Worm (Caenorhabditis elegans) whole organism, L1 larva: Measurements from ENCODE around the gene ceh-93.

Source experiments
- C04F5.9 ChIP-seq: sonication (generic microtip); optimal IDR thresholded peaks from 2 replicates; lab custom pipeline; 2016; ENCODE audit warnings: missing genetic modification characterization, missing compliant biosample characterization
- C34B4.2 ChIP-seq: sonication (generic microtip); optimal IDR thresholded peaks from 2 replicates; lab custom pipeline; 2017; ENCODE audit warnings: mild to moderate bottlenecking, missing genetic modification characterization, missing compliant biosample characterization
- Y116A8C.19 ChIP-seq: sonication (generic microtip); optimal IDR thresholded peaks from 2 replicates; lab custom pipeline; 2016; ENCODE audit warnings: missing compliant biosample characterization, missing genetic modification characterization, borderline replicate concordance
- aly-2 ChIP-seq: fragments of 150-350 bp; optimal IDR thresholded peaks from 2 replicates; lab custom pipeline; 2014; ENCODE audit warnings: missing biosample characterization, missing genetic modification characterization
- ama-1 ChIP-seq: fragments of 150-350 bp; optimal IDR thresholded peaks from 2 replicates; lab custom pipeline; 2014
- blmp-1 ChIP-seq: fragments of 150-350 bp; optimal IDR thresholded peaks from 2 replicates; lab custom pipeline; 2014; ENCODE audit warnings: missing biosample characterization, missing genetic modification characterization
- ceh-8 ChIP-seq: fragments of 200-800 bp; sonication (Bioruptor generic); optimal IDR thresholded peaks from 2 replicates; lab custom pipeline; 2018; ENCODE audit warnings: mild to moderate bottlenecking, missing genetic modification characterization, moderate library complexity, missing compliant biosample characterization
- ceh-88 ChIP-seq: fragments of 200-800 bp; sonication (Bioruptor generic); IDR thresholded peaks from 2 replicates; pipeline ENCODE4 v1.3.6; 2022; ENCODE audit warnings: missing genetic modification characterization, missing compliant biosample characterization
- ceh-90 ChIP-seq: sonication (generic microtip); optimal IDR thresholded peaks from 2 replicates; lab custom pipeline; 2016; ENCODE audit warnings: missing genetic modification characterization, missing compliant biosample characterization
- dsc-1 ChIP-seq: sonication (generic microtip); optimal IDR thresholded peaks from 2 replicates; lab custom pipeline; 2016; ENCODE audit warnings: mild to moderate bottlenecking, missing genetic modification characterization, missing compliant biosample characterization
- efl-1 ChIP-seq, 4 experiments: fragments of 150-350 bp; optimal IDR thresholded peaks in 3 of 4; peaks in 1 of 4; 1 replicate in 1 of 4; 2 replicates in 3 of 4; lab custom pipeline; 2014; ENCODE audit warnings: missing biosample characterization in 2 of 4, missing genetic modification characterization in 2 of 4, missing genetic modification reagents in 2 of 4
- egl-13 ChIP-seq: sonication (generic microtip); optimal IDR thresholded peaks from 2 replicates; lab custom pipeline; 2016; ENCODE audit warnings: missing genotype, missing genetic modification reagents, missing genetic modification characterization, missing compliant biosample characterization
- elt-2 ChIP-seq: sonication (generic microtip); optimal IDR thresholded peaks from 2 replicates; lab custom pipeline; 2016; ENCODE audit warnings: missing genetic modification characterization, mild to moderate bottlenecking, inconsistent platforms, missing compliant biosample characterization, missing genetic modification reagents
- ets-5 ChIP-seq: fragments of 200-800 bp; sonication (Bioruptor generic); IDR thresholded peaks from 2 replicates; pipeline ENCODE4 v1.3.6; 2022; ENCODE audit warnings: missing genetic modification characterization, missing compliant biosample characterization
- fkh-10 ChIP-seq: sonication (generic microtip); optimal IDR thresholded peaks from 2 replicates; lab custom pipeline; 2017; ENCODE audit warnings: missing biosample characterization, missing genetic modification reagents, missing genetic modification characterization
- fos-1 ChIP-seq: fragments of 150-350 bp; optimal IDR thresholded peaks from 2 replicates; lab custom pipeline; 2014; ENCODE audit warnings: missing biosample characterization, missing genetic modification characterization
- hlh-4 ChIP-seq: sonication (generic microtip); optimal IDR thresholded peaks from 2 replicates; lab custom pipeline; 2016; ENCODE audit warnings: mild to moderate bottlenecking, missing genetic modification characterization, missing compliant biosample characterization
- hpl-2 ChIP-seq: fragments of 150-350 bp; optimal IDR thresholded peaks from 2 replicates; lab custom pipeline; 2014; ENCODE audit warnings: missing biosample characterization, missing genetic modification reagents, missing genetic modification characterization
- irx-1 ChIP-seq: sonication (generic microtip); optimal IDR thresholded peaks from 2 replicates; lab custom pipeline; 2016; ENCODE audit warnings: missing genetic modification characterization, missing compliant biosample characterization
- isw-1 ChIP-seq: fragments of 200-800 bp; sonication (Bioruptor generic); IDR thresholded peaks from 2 replicates; pipeline ENCODE4 v1.3.6; 2022; ENCODE audit warnings: missing genetic modification characterization, missing compliant biosample characterization
- jun-1 ChIP-seq: fragments of 150-350 bp; optimal IDR thresholded peaks from 2 replicates; lab custom pipeline; 2014; ENCODE audit warnings: missing biosample characterization, missing genetic modification reagents, missing genetic modification characterization
- lin-13 ChIP-seq: fragments of 150-350 bp; optimal IDR thresholded peaks from 2 replicates; lab custom pipeline; 2014; ENCODE audit warnings: missing biosample characterization, missing genetic modification reagents, missing genetic modification characterization
- lin-14 ChIP-seq: fragments of 200-800 bp; sonication (Bioruptor generic); optimal IDR thresholded peaks from 2 replicates; lab custom pipeline; 2018; ENCODE audit warnings: mild to moderate bottlenecking, missing genetic modification characterization, moderate library complexity, missing compliant biosample characterization
- lin-35 ChIP-seq, 2 experiments: fragments of 150-350 bp; optimal IDR thresholded peaks; 2 replicates each; lab custom pipeline; 2014; ENCODE audit warnings: missing biosample characterization in 2 of 2, missing genetic modification characterization in 2 of 2, missing genetic modification reagents in 2 of 2
- lsy-2 ChIP-seq, 2 experiments: fragments of 150-350 bp; optimal IDR thresholded peaks; 2 replicates each; lab custom pipeline; 2014; ENCODE audit warnings: missing biosample characterization in 2 of 2, missing genetic modification characterization in 2 of 2
- mdl-1 ChIP-seq, 2 experiments: fragments of 150-350 bp; optimal IDR thresholded peaks; 2 replicates each; lab custom pipeline; 2014 to 2017; ENCODE audit warnings: missing biosample characterization in 2 of 2, missing genetic modification characterization in 2 of 2, inconsistent platforms in 1 of 2
- mef-2 ChIP-seq: fragments of 150-350 bp; optimal IDR thresholded peaks from 2 replicates; lab custom pipeline; 2014; ENCODE audit warnings: missing biosample characterization, missing genetic modification characterization
- nhr-11 ChIP-seq: fragments of 150-350 bp; optimal IDR thresholded peaks from 2 replicates; lab custom pipeline; 2014; ENCODE audit warnings: missing biosample characterization, missing genetic modification characterization
- nhr-12 ChIP-seq: sonication (generic microtip); optimal IDR thresholded peaks from 2 replicates; lab custom pipeline; 2017; ENCODE audit warnings: missing biosample characterization, missing genetic modification characterization
- nhr-19 ChIP-seq: fragments of 200-800 bp; sonication (Bioruptor generic); conservative IDR thresholded peaks from 2 replicates; pipeline ENCODE4 v1.3.6; 2022; ENCODE audit warnings: missing genetic modification characterization, missing compliant biosample characterization
- nhr-20 ChIP-seq: sonication (generic microtip); optimal IDR thresholded peaks from 2 replicates; lab custom pipeline; 2016; ENCODE audit warnings: mild to moderate bottlenecking, missing genetic modification characterization, missing compliant biosample characterization
- nhr-237 ChIP-seq: fragments of 150-350 bp; optimal IDR thresholded peaks from 2 replicates; lab custom pipeline; 2014; ENCODE audit warnings: missing biosample characterization, missing genetic modification characterization
- nhr-71 ChIP-seq: sonication (generic microtip); optimal IDR thresholded peaks from 2 replicates; lab custom pipeline; 2016; ENCODE audit warnings: mild to moderate bottlenecking, missing genetic modification characterization, moderate library complexity, missing compliant biosample characterization
- nhr-76 ChIP-seq: sonication (generic microtip); optimal IDR thresholded peaks from 2 replicates; lab custom pipeline; 2017; ENCODE audit warnings: missing biosample characterization, missing genetic modification characterization
- nhr-77 ChIP-seq: fragments of 150-350 bp; optimal IDR thresholded peaks from 2 replicates; lab custom pipeline; 2014; ENCODE audit warnings: missing biosample characterization, missing genetic modification characterization
- nhr-85 ChIP-seq: sonication (generic microtip); peaks from one replicate; lab custom pipeline; 2016; ENCODE audit warnings: missing genetic modification characterization, inconsistent platforms, missing compliant biosample characterization
- nhr-90 ChIP-seq: sonication (generic microtip); optimal IDR thresholded peaks from 2 replicates; lab custom pipeline; 2016; ENCODE audit warnings: mild to moderate bottlenecking, missing genetic modification characterization, missing compliant biosample characterization; ENCODE audit not compliant: poor library complexity
- pax-3 ChIP-seq: fragments of 200-800 bp; sonication (Bioruptor generic); optimal IDR thresholded peaks from 2 replicates; lab custom pipeline; 2018; ENCODE audit warnings: mild to moderate bottlenecking, missing genetic modification characterization, moderate library complexity, missing compliant biosample characterization
- pqm-1 ChIP-seq: sonication (generic microtip); optimal IDR thresholded peaks from 3 replicates; lab custom pipeline; 2017; ENCODE audit warnings: missing biosample characterization, missing genetic modification characterization
- skn-1 ChIP-seq: fragments of 150-350 bp; optimal IDR thresholded peaks from 2 replicates; lab custom pipeline; 2014; ENCODE audit warnings: missing biosample characterization, missing genetic modification characterization
- sox-4 ChIP-seq: sonication (generic microtip); optimal IDR thresholded peaks from 2 replicates; lab custom pipeline; 2016; ENCODE audit warnings: missing genetic modification characterization, missing compliant biosample characterization
- sptf-1 ChIP-seq: fragments of 150-350 bp; optimal IDR thresholded peaks from 2 replicates; lab custom pipeline; 2014; ENCODE audit warnings: missing biosample characterization, missing genetic modification characterization
- tbx-2 ChIP-seq: sonication (generic microtip); optimal IDR thresholded peaks from 2 replicates; lab custom pipeline; 2016; ENCODE audit warnings: missing genetic modification characterization, missing compliant biosample characterization
- unc-130 ChIP-seq: fragments of 150-350 bp; optimal IDR thresholded peaks from 2 replicates; lab custom pipeline; 2017; ENCODE audit warnings: missing biosample characterization, missing genetic modification characterization, inconsistent platforms
- unc-30 ChIP-seq: sonication (generic microtip); optimal IDR thresholded peaks from 2 replicates; lab custom pipeline; 2017; ENCODE audit warnings: missing biosample characterization, missing genetic modification characterization
- unc-98 ChIP-seq: fragments of 200-800 bp; sonication (Bioruptor generic); IDR thresholded peaks from 2 replicates; pipeline ENCODE4 v1.3.6; 2022; ENCODE audit warnings: missing genetic modification characterization, missing compliant biosample characterization
- zip-4 ChIP-seq: fragments of 200-800 bp; sonication (Bioruptor generic); optimal IDR thresholded peaks from 2 replicates; lab custom pipeline; 2018; ENCODE audit warnings: mild to moderate bottlenecking, missing genetic modification characterization, moderate library complexity, missing compliant biosample characterization
- ztf-11 ChIP-seq, 2 experiments: sonication (generic microtip); optimal IDR thresholded peaks; 2 replicates each; lab custom pipeline; 2016 to 2017; ENCODE audit warnings: missing genetic modification characterization in 2 of 2, missing biosample characterization in 1 of 2, missing compliant biosample characterization in 1 of 2
- ztf-4 ChIP-seq: fragments of 150-350 bp; optimal IDR thresholded peaks from 2 replicates; lab custom pipeline; 2014; ENCODE audit warnings: missing biosample characterization, missing genetic modification characterization

The ceh-93 gene

ce11 chrX:438396-438795, 49.8 kb upstream of the ceh-93 start:
- TF ChIP-seq aly-2 (tag; lab: Kevin White, UChicago) (no peak), elt-2 (tag; lab: Kevin White, UChicago) (peak; percentile 0)

- TF ChIP-seq jun-1 (tag; lab: Kevin White, UChicago) (no peak), ceh-90 (tag; lab: Kevin White, UChicago) (no peak), ztf-11 (tag; optimal IDR thresholded peaks at IDR 0.05; lab: Kevin White, UChicago) (no peak), sox-4 (no peak), nhr-20 (tag; lab: Kevin White, UChicago) (no peak), nhr-71 (no peak), hpl-2 (GFP tag; lab: Kevin White, UChicago) (no peak), nhr-77 (tag; lab: Kevin White, UChicago) (no peak), sptf-1 (no peak), ama-1 (lab: Kevin White, UChicago) (no peak), nhr-90 (no peak), skn-1 (tag; lab: Kevin White, UChicago) (no peak), nhr-19 (no peak), zip-4 (no peak), nhr-11 (no peak), lin-13 (GFP tag; lab: Kevin White, UChicago) (no peak), unc-30 (no peak)
Observed at ce11 chrX:433747-434146, 45.1 kb upstream of the ceh-93 start, which contains the start of gene dve-1. TSS of gene dve-1 (minus strand) at chrX:433812.

- TF ChIP-seq irx-1 (tag; lab: Kevin White, UChicago) (no peak), C34B4.2 (tag; lab: Kevin White, UChicago) (no peak), isw-1 (GFP tag; lab: Robert Waterston, UW) (no peak), ceh-8 (no peak), ceh-88 (GFP tag; lab: Robert Waterston, UW) (no peak), skn-1 (tag; lab: Kevin White, UChicago) (peak; percentile 12), pax-3 (no peak), nhr-71 (peak; percentile 25), lsy-2 (tag; optimal IDR thresholded peaks at IDR 0.05; lab: Kevin White, UChicago) (no peak), nhr-237 (tag; lab: Kevin White, UChicago) (no peak), dsc-1 (no peak), nhr-20 (tag; lab: Kevin White, UChicago) (peak; percentile 7), mef-2 (tag; lab: Kevin White, UChicago) (no peak), nhr-85 (peak; percentile 76), ztf-11 (tag; optimal IDR thresholded peaks at IDR 0.05; lab: Kevin White, UChicago) (no peak), nhr-76 (tag; lab: Kevin White, UChicago) (no peak), nhr-11 (no peak), egl-13 (tag; lab: Kevin White, UChicago) (no peak), C04F5.9 (tag; lab: Kevin White, UChicago) (no peak), lin-35 (GFP tag; optimal IDR thresholded peaks at IDR 0.05; lab: Kevin White, UChicago) (peak in 1 of 2 experiments; percentile 17), jun-1 (tag; lab: Kevin White, UChicago) (no peak), pqm-1 (no peak), efl-1 (optimal IDR thresholded peaks at IDR 0.05; lab: Kevin White, UChicago) (no peak), efl-1 (GFP tag; optimal IDR thresholded peaks at IDR 0.05 in 1 of 2; lab: Kevin White, UChicago) (peak in 1 of 2 experiments; percentile 63), ztf-4 (no peak), nhr-19 (no peak), nhr-90 (no peak), unc-98 (GFP tag; lab: Robert Waterston, UW) (no peak), unc-30 (no peak), mdl-1 (tag; optimal IDR thresholded peaks at IDR 0.05; lab: Kevin White, UChicago) (no peak), Y116A8C.19 (tag; lab: Kevin White, UChicago) (no peak), ets-5 (GFP tag; lab: Robert Waterston, UW) (no peak), fos-1 (no peak), lin-14 (peak; percentile 17), nhr-12 (tag; lab: Kevin White, UChicago) (no peak), tbx-2 (tag; lab: Kevin White, UChicago) (no peak), hlh-4 (tag; lab: Kevin White, UChicago) (no peak), fkh-10 (no peak), blmp-1 (tag; lab: Kevin White, UChicago) (peak; percentile 99), unc-130 (tag; lab: Kevin White, UChicago) (no peak)
Observed at ce11 chrX:433029-433693, 44.6 kb upstream of the ceh-93 start.
